Worm (Caenorhabditis elegans): ENCODE measurements around the gene D1014.5.

- TF ChIP-seq nhr-129 (tag; optimal IDR thresholded peaks at IDR 0.05), result no peak
- no peak for TF ChIP-seq ceh-16 (tag; optimal IDR thresholded peaks at IDR 0.05)
These were observed 25.2 kb upstream of the D1014.5 start, which contains the start of gene str-145 for ce11 chrV:8098239-8098638.
